Worm (Caenorhabditis elegans): Measurements from ENCODE around the gene snpc-1.1.

ce11 chrII:7789605-7790004 lies 8.5 kb upstream of the snpc-1.1 start:
- TF ChIP-seq ceh-48 (tag; optimal IDR thresholded peaks at IDR 0.05) (no peak), syd-9 (tag; optimal IDR thresholded peaks at IDR 0.05) (no peak), fkh-10 (GFP tag; optimal IDR thresholded peaks at IDR 0.05) (no peak), nfya-1 (tag; optimal IDR thresholded peaks at IDR 0.05) (no peak)

Data from whole organism, late embryonic.